Fruit fly (Drosophila melanogaster) whole organism, embryonic: ENCODE data around the gene Mtch.

Experiments
- ATbp ChIP-seq: fragments of 200-800 bp; sonication (Bioruptor generic); optimal IDR thresholded peaks from 2 replicates; lab custom pipeline; 2017; ENCODE audit warnings: missing biosample characterization, mild to moderate bottlenecking, missing genetic modification characterization, missing genetic modification reagents
- Antp ChIP-seq: fragments of 200-800 bp; sonication (Bioruptor generic); optimal IDR thresholded peaks from 3 replicates; lab custom pipeline; 2016; ENCODE audit warnings: missing biosample characterization, missing genetic modification characterization
- B-H2 ChIP-seq: fragments of 200-800 bp; sonication (Bioruptor generic); optimal IDR thresholded peaks from 2 replicates; lab custom pipeline; 2018; ENCODE audit warnings: missing biosample characterization, mild to moderate bottlenecking, missing genetic modification characterization
- BEAF-32 ChIP-seq: fragments of 200-800 bp; sonication (Bioruptor generic); optimal IDR thresholded peaks from 3 replicates; lab custom pipeline; 2017; ENCODE audit warnings: missing biosample characterization, missing genetic modification characterization, mild to moderate bottlenecking, moderate library complexity, missing genetic modification reagents
- CG10274 ChIP-seq: fragments of 200-800 bp; sonication (Bioruptor generic); optimal IDR thresholded peaks from 3 replicates; lab custom pipeline; 2017; ENCODE audit warnings: missing biosample characterization, mild to moderate bottlenecking, missing genetic modification characterization
- CG10654 ChIP-seq: fragments of 200-800 bp; sonication (Bioruptor generic); optimal IDR thresholded peaks from 2 replicates; lab custom pipeline; 2016; ENCODE audit warnings: missing biosample characterization, missing genetic modification characterization
- CG11085 ChIP-seq: fragments of 200-800 bp; sonication (Bioruptor generic); IDR thresholded peaks from 2 replicates; pipeline ENCODE4 v1.3.6; 2022; ENCODE audit warnings: missing biosample characterization, missing genetic modification characterization
- CG11696 ChIP-seq: fragments of 200-800 bp; sonication (Bioruptor generic); IDR thresholded peaks from 2 replicates; pipeline ENCODE4 v1.3.6; 2022; ENCODE audit warnings: missing biosample characterization, missing genetic modification characterization
- CG12104 ChIP-seq: fragments of 200-800 bp; sonication (Bioruptor generic); optimal IDR thresholded peaks from 3 replicates; lab custom pipeline; 2016; ENCODE audit warnings: missing biosample characterization, missing genetic modification characterization
- CG13894 ChIP-seq: fragments of 200-800 bp; sonication (Bioruptor generic); optimal IDR thresholded peaks from 3 replicates; lab custom pipeline; 2018; ENCODE audit warnings: missing biosample characterization, mild to moderate bottlenecking, missing genetic modification characterization, moderate library complexity
- CG17612 ChIP-seq: fragments of 200-800 bp; sonication (Bioruptor generic); IDR thresholded peaks from 2 replicates; pipeline ENCODE4 v1.3.6; 2022; ENCODE audit warnings: missing biosample characterization, missing genetic modification characterization
- CG2120 ChIP-seq: fragments of 200-800 bp; sonication (Bioruptor generic); optimal IDR thresholded peaks from 3 replicates; lab custom pipeline; 2016; ENCODE audit warnings: missing biosample characterization, missing genetic modification characterization
- CG2202 ChIP-seq: fragments of 200-800 bp; sonication (Bioruptor generic); optimal IDR thresholded peaks from 2 replicates; lab custom pipeline; 2018; ENCODE audit warnings: missing biosample characterization, mild to moderate bottlenecking, missing genetic modification characterization
- CG2678 ChIP-seq: fragments of 200-800 bp; sonication (Bioruptor generic); optimal IDR thresholded peaks from 3 replicates; lab custom pipeline; 2019; ENCODE audit warnings: missing biosample characterization, mild to moderate bottlenecking, missing genetic modification characterization, moderate library complexity
- CG2875 ChIP-seq: fragments of 200-800 bp; sonication (Bioruptor generic); optimal IDR thresholded peaks from 2 replicates; lab custom pipeline; 2017; ENCODE audit warnings: missing biosample characterization, mild to moderate bottlenecking, missing genetic modification characterization, missing genetic modification reagents
- CG5245 ChIP-seq: fragments of 200-800 bp; sonication (Bioruptor generic); optimal IDR thresholded peaks from 3 replicates; lab custom pipeline; 2016; ENCODE audit warnings: missing biosample characterization, missing genetic modification characterization
- CG8359 ChIP-seq: fragments of 200-800 bp; sonication (Bioruptor generic); optimal IDR thresholded peaks from 2 replicates; lab custom pipeline; 2017; ENCODE audit warnings: missing biosample characterization, mild to moderate bottlenecking, missing genetic modification characterization, borderline replicate concordance
- CG9609 ChIP-seq: fragments of 200-800 bp; sonication (Bioruptor generic); optimal IDR thresholded peaks from 3 replicates; lab custom pipeline; 2016; ENCODE audit warnings: missing biosample characterization, missing genetic modification characterization
- CG9797 ChIP-seq: fragments of 200-800 bp; sonication (Bioruptor generic); optimal IDR thresholded peaks from 3 replicates; lab custom pipeline; 2018; ENCODE audit warnings: missing biosample characterization, mild to moderate bottlenecking, missing genetic modification characterization
- Dip2 ChIP-seq: fragments of 200-800 bp; sonication (Bioruptor generic); IDR thresholded peaks from 2 replicates; pipeline ENCODE4 v1.3.6; 2022; ENCODE audit warnings: missing biosample characterization, missing genetic modification characterization
- Ets97D ChIP-seq: fragments of 200-800 bp; sonication (Bioruptor generic); optimal IDR thresholded peaks from 3 replicates; lab custom pipeline; 2016; ENCODE audit warnings: missing biosample characterization, missing genetic modification characterization
- Fer1 ChIP-seq: fragments of 200-800 bp; sonication (Bioruptor generic); optimal IDR thresholded peaks from 2 replicates; lab custom pipeline; 2017; ENCODE audit warnings: missing biosample characterization, mild to moderate bottlenecking, missing genetic modification characterization
- Fer3 ChIP-seq: fragments of 200-800 bp; sonication (Bioruptor generic); optimal IDR thresholded peaks from 2 replicates; lab custom pipeline; 2018; ENCODE audit warnings: missing biosample characterization, mild to moderate bottlenecking, missing genetic modification characterization, moderate library complexity
- Hsf ChIP-seq: fragments of 200-800 bp; sonication (Bioruptor generic); optimal IDR thresholded peaks from 3 replicates; lab custom pipeline; 2016; ENCODE audit warnings: missing biosample characterization, missing genetic modification characterization
- Max ChIP-seq: fragments of 200-800 bp; sonication (Bioruptor generic); optimal IDR thresholded peaks from 2 replicates; lab custom pipeline; 2016; ENCODE audit warnings: missing biosample characterization, mild to moderate bottlenecking, missing genetic modification characterization
- Med ChIP-seq: fragments of 200-800 bp; sonication (Bioruptor generic); peaks from one replicate; lab custom pipeline; 2016; ENCODE audit warnings: missing biosample characterization, missing genetic modification characterization, mild to moderate bottlenecking, inconsistent platforms, moderate library complexity
- Nf-YB ChIP-seq: fragments of 200-800 bp; sonication (Bioruptor generic); optimal IDR thresholded peaks from 3 replicates; lab custom pipeline; 2019; ENCODE audit warnings: missing biosample characterization, mild to moderate bottlenecking, missing genetic modification characterization, moderate library complexity
- Rx ChIP-seq: fragments of 200-800 bp; sonication (Bioruptor generic); IDR thresholded peaks from 2 replicates; pipeline ENCODE4 v1.3.6; 2022; ENCODE audit warnings: missing biosample characterization, missing genetic modification characterization
- TFAM ChIP-seq: fragments of 200-800 bp; sonication (Bioruptor generic); optimal IDR thresholded peaks from 2 replicates; lab custom pipeline; 2017; ENCODE audit warnings: missing biosample characterization, missing genetic modification characterization, inconsistent platforms
- az2 ChIP-seq: fragments of 200-800 bp; sonication (Bioruptor generic); optimal IDR thresholded peaks from 3 replicates; lab custom pipeline; 2016; ENCODE audit warnings: missing biosample characterization, missing genetic modification characterization
- corto ChIP-seq: fragments of 200-800 bp; sonication (Bioruptor generic); optimal IDR thresholded peaks from 2 replicates; lab custom pipeline; 2016; ENCODE audit warnings: missing biosample characterization, mild to moderate bottlenecking, missing genetic modification characterization, moderate library complexity
- croc ChIP-seq: fragments of 200-800 bp; sonication (Bioruptor generic); conservative IDR thresholded peaks from 3 replicates; pipeline ENCODE4 v1.3.6; 2022; ENCODE audit warnings: missing biosample characterization, missing genetic modification characterization
- dm ChIP-seq: fragments of 200-800 bp; sonication (Bioruptor generic); optimal IDR thresholded peaks from 3 replicates; lab custom pipeline; 2016; ENCODE audit warnings: missing biosample characterization, missing genetic modification characterization
- dmrt11E ChIP-seq: fragments of 200-800 bp; sonication (Bioruptor generic); optimal IDR thresholded peaks from 3 replicates; lab custom pipeline; 2018; ENCODE audit warnings: missing biosample characterization, mild to moderate bottlenecking, missing genetic modification characterization, moderate library complexity
- ftz-f1 ChIP-seq: fragments of 200-800 bp; sonication (Bioruptor generic); optimal IDR thresholded peaks from 2 replicates; lab custom pipeline; 2016; ENCODE audit warnings: missing biosample characterization, missing genetic modification characterization
- gcm2 ChIP-seq: fragments of 200-800 bp; sonication (Bioruptor generic); optimal IDR thresholded peaks from 2 replicates; lab custom pipeline; 2016; ENCODE audit warnings: missing biosample characterization, missing genetic modification characterization
- grn ChIP-seq: fragments of 200-800 bp; sonication (Bioruptor generic); optimal IDR thresholded peaks from 3 replicates; lab custom pipeline; 2017; ENCODE audit warnings: missing biosample characterization, missing genetic modification characterization
- ind ChIP-seq: fragments of 200-800 bp; sonication (Bioruptor generic); optimal IDR thresholded peaks from 3 replicates; lab custom pipeline; 2016; ENCODE audit warnings: missing biosample characterization, missing genetic modification characterization
- lov ChIP-seq, 2 experiments: fragments of 200-800 bp in 1 of 2; fragments of >200 bp in 1 of 2; sonication (Bioruptor generic) in 1 of 2; IDR thresholded peaks in 1 of 2; optimal IDR thresholded peaks in 1 of 2; 2 replicates in 1 of 2; 3 replicates in 1 of 2; pipeline versions ENCODE4 v1.3.6 to Lab custom; 2017 to 2022; ENCODE audit warnings: missing biosample characterization in 1 of 2, missing genetic modification characterization in 1 of 2
- nerfin-1 ChIP-seq: fragments of 200-800 bp; sonication (Bioruptor generic); optimal IDR thresholded peaks from 3 replicates; lab custom pipeline; 2019; ENCODE audit warnings: missing biosample characterization, mild to moderate bottlenecking, missing genetic modification characterization, moderate library complexity
- pho ChIP-seq: fragments of 200-800 bp; sonication (Bioruptor generic); optimal IDR thresholded peaks from 2 replicates; lab custom pipeline; 2016; ENCODE audit warnings: missing biosample characterization, missing genetic modification characterization
- prd ChIP-seq, 3 experiments: fragments of >200 bp in 2 of 3; fragments of 200-800 bp in 1 of 3; sonication (Bioruptor generic) in 1 of 3; optimal IDR thresholded peaks in 2 of 3; IDR thresholded peaks in 1 of 3; 2 replicates in 2 of 3; 3 replicates in 1 of 3; pipeline versions ENCODE4 v1.3.6 to Lab custom; 2017 to 2022; ENCODE audit warnings: missing biosample characterization in 1 of 3, missing genetic modification characterization in 1 of 3
- repo ChIP-seq: fragments of 200-800 bp; sonication (Bioruptor generic); optimal IDR thresholded peaks from 2 replicates; lab custom pipeline; 2016; ENCODE audit warnings: missing biosample characterization, missing genetic modification characterization
- ro ChIP-seq: fragments of 200-800 bp; sonication (Bioruptor generic); IDR thresholded peaks from 2 replicates; pipeline ENCODE4 v1.3.6; 2022; ENCODE audit warnings: missing biosample characterization, missing genetic modification characterization
- sens-2 ChIP-seq: fragments of 200-800 bp; sonication (Bioruptor generic); IDR thresholded peaks from 2 replicates; pipeline ENCODE4 v1.3.6; 2022; ENCODE audit warnings: missing biosample characterization, missing genetic modification characterization
- slou ChIP-seq: fragments of 200-800 bp; sonication (Bioruptor generic); optimal IDR thresholded peaks from 3 replicates; lab custom pipeline; 2016; ENCODE audit warnings: missing biosample characterization, missing genetic modification characterization
- sug ChIP-seq: fragments of 200-800 bp; optimal IDR thresholded peaks from 2 replicates; lab custom pipeline; 2019; ENCODE audit warnings: missing biosample characterization, mild to moderate bottlenecking, missing genetic modification characterization, moderate library complexity
- usp ChIP-seq: fragments of >200 bp; optimal IDR thresholded peaks from 2 replicates; lab custom pipeline; 2017; ENCODE audit warnings: missing biosample characterization, missing genetic modification characterization
- vnd ChIP-seq: fragments of 200-800 bp; sonication (Bioruptor generic); IDR thresholded peaks from 3 replicates; pipeline ENCODE4 v1.3.6; 2022; ENCODE audit warnings: missing biosample characterization, missing genetic modification characterization; ENCODE audit not compliant: partially characterized antibody
- zfh1 ChIP-seq: fragments of 200-800 bp; sonication (Bioruptor generic); IDR thresholded peaks from 3 replicates; pipeline ENCODE4 v1.3.6; 2022; ENCODE audit warnings: missing biosample characterization, missing genetic modification characterization

The Mtch gene

dm6 chr3L:156591-157303 lies 27.7 kb upstream of the Mtch start (continued):
- TF ChIP-seq corto (GFP tag; lab: Kevin White, UChicago) (peak; percentile 32), CG13894 (no peak), CG17612 (GFP tag; lab: Robert Waterston, UW) (no peak), CG11085 (no peak), gcm2 (GFP tag; lab: Kevin White, UChicago) (no peak), CG5245 (no peak), Fer1 (GFP tag; lab: Kevin White, UChicago) (peak; percentile 49), CG9797 (GFP tag; lab: Kevin White, UChicago) (no peak), nerfin-1 (tag; lab: Kevin White, UChicago) (no peak), az2 (GFP tag; lab: Kevin White, UChicago) (no peak), CG10654 (GFP tag; lab: Kevin White, UChicago) (no peak), CG2202 (tag; lab: Kevin White, UChicago) (no peak), sens-2 (GFP tag; lab: Robert Waterston, UW) (no peak), B-H2 (GFP tag; lab: Kevin White, UChicago) (peak; percentile 12), grn (peak; percentile 45), CG8359 (GFP tag; lab: Kevin White, UChicago) (no peak), pho (GFP tag; lab: Kevin White, UChicago) (no peak), CG12104 (GFP tag; lab: Kevin White, UChicago) (no peak), CG10274 (GFP tag; lab: Kevin White, UChicago) (no peak), CG9609 (GFP tag; lab: Kevin White, UChicago) (no peak), ftz-f1 (GFP tag; lab: Kevin White, UChicago) (no peak), CG2678 (tag; lab: Kevin White, UChicago) (peak; percentile 14), Nf-YB (GFP tag; lab: Kevin White, UChicago) (no peak), CG2120 (GFP tag; lab: Kevin White, UChicago) (no peak), lov (optimal IDR thresholded peaks at IDR 0.05; lab: Kevin White, UChicago) (no peak), lov (GFP tag; IDR thresholded peaks at IDR 0.05; lab: Robert Waterston, UW) (no peak), Antp (no peak), ind (GFP tag; lab: Kevin White, UChicago) (no peak), Ets97D (GFP tag; lab: Kevin White, UChicago) (no peak), usp (GFP tag; lab: Kevin White, UChicago) (no peak), Dip2 (no peak), zfh1 (GFP tag; lab: Robert Waterston, UW) (0 out of 3 replicates have a peak, but pooled peaks have one; percentile 6), Hsf (no peak), vnd (GFP tag; lab: Robert Waterston, UW) (no peak), slou (GFP tag; lab: Kevin White, UChicago) (no peak), Max (GFP tag; lab: Kevin White, UChicago) (no peak), Med (GFP tag; lab: Kevin White, UChicago) (peak; percentile 62), dmrt11E (tag; lab: Kevin White, UChicago) (no peak), repo (no peak), ATbp (no peak), Fer3 (tag; lab: Kevin White, UChicago) (peak; percentile 9), sug (tag; lab: Kevin White, UChicago) (peak; percentile 49), ro (no peak), CG11696 (GFP tag; lab: Robert Waterston, UW) (no peak), CG2875 (GFP tag; lab: Kevin White, UChicago) (no peak), BEAF-32 (GFP tag; lab: Kevin White, UChicago) (no peak), croc (GFP tag; lab: Robert Waterston, UW) (no peak), TFAM (no peak), Rx (GFP tag; lab: Robert Waterston, UW) (no peak), dm (GFP tag; lab: Kevin White, UChicago) (no peak), prd (optimal IDR thresholded peaks at IDR 0.05; lab: Kevin White, UChicago) (no peak), prd (GFP tag; IDR thresholded peaks at IDR 0.05; lab: Robert Waterston, UW) (no peak)
